Worm (Caenorhabditis elegans): ENCODE data around the gene her-1.

her-1 gene

ce11 chrV:9704399-9704798 is 7.6 kb downstream of the her-1 start (continued):
- TF ChIP-seq hlh-13 (GFP tag; optimal IDR thresholded peaks at IDR 0.05) (no peak), eyg-1 (tag; optimal IDR thresholded peaks at IDR 0.05) (no peak), tbx-7 (tag; optimal IDR thresholded peaks at IDR 0.05) (no peak), dve-1 (tag; optimal IDR thresholded peaks at IDR 0.05) (no peak), hlh-6 (tag; optimal IDR thresholded peaks at IDR 0.05) (no peak), ets-4 (tag; optimal IDR thresholded peaks at IDR 0.05) (no peak), ceh-30 (tag; optimal IDR thresholded peaks at IDR 0.05) (no peak), tbx-2 (tag; optimal IDR thresholded peaks at IDR 0.05) (no peak), K02D7.2 (tag; optimal IDR thresholded peaks at IDR 0.05) (no peak), F13H6.1 (tag; optimal IDR thresholded peaks at IDR 0.05) (no peak), unc-86 (tag; optimal IDR thresholded peaks at IDR 0.05) (no peak), pat-9 (tag; optimal IDR thresholded peaks at IDR 0.05) (no peak), mec-3 (tag; optimal IDR thresholded peaks at IDR 0.05; ENCODE audit: borderline replicate concordance) (no peak), Y22D7AL.16 (tag; optimal IDR thresholded peaks at IDR 0.05) (no peak), npax-4 (tag; optimal IDR thresholded peaks at IDR 0.05) (no peak), pqm-1 (tag; optimal IDR thresholded peaks at IDR 0.05) (no peak)

- TF ChIP-seq pat-9 (tag; optimal IDR thresholded peaks at IDR 0.05) (no peak), eyg-1 (tag; optimal IDR thresholded peaks at IDR 0.05) (no peak), hlh-15 (tag; optimal IDR thresholded peaks at IDR 0.05) (no peak)
These were observed 9.8 kb downstream of the her-1 start for ce11 chrV:9706592-9706991.

- TF ChIP-seq zip-5 (tag; optimal IDR thresholded peaks at IDR 0.05) (no peak), ref-2 (tag; optimal IDR thresholded peaks at IDR 0.05) (no peak), eyg-1 (tag; optimal IDR thresholded peaks at IDR 0.05) (no peak), odd-2 (tag; optimal IDR thresholded peaks at IDR 0.05) (no peak), pha-2 (tag; optimal IDR thresholded peaks at IDR 0.05) (no peak), nfya-1 (tag; optimal IDR thresholded peaks at IDR 0.05) (no peak), K09A11.1 (tag; optimal IDR thresholded peaks at IDR 0.05; ENCODE audit: insufficient read depth) (no peak), hlh-15 (tag; optimal IDR thresholded peaks at IDR 0.05) (no peak), ceh-19 (GFP tag; optimal IDR thresholded peaks at IDR 0.05) (no peak), ahr-1 (tag; optimal IDR thresholded peaks at IDR 0.05) (no peak)
These were observed 12.9 kb downstream of the her-1 start, which contains the start of gene tag-120 for ce11 chrV:9709747-9710146. Gene tag-120 (minus strand): TSS chrV:9709814.

- TF ChIP-seq tbx-7 (tag; optimal IDR thresholded peaks at IDR 0.05) (no peak), lim-6 (tag; optimal IDR thresholded peaks at IDR 0.05) (no peak), elt-2 (tag; optimal IDR thresholded peaks at IDR 0.05) (peak; percentile 81)
These were observed 14.4 kb downstream of the her-1 start for ce11 chrV:9711174-9711573.

- TF ChIP-seq pha-4 (tag; optimal IDR thresholded peaks at IDR 0.05): no peak
- TF ChIP-seq hlh-15 (tag; optimal IDR thresholded peaks at IDR 0.05): no peak
- TF ChIP-seq ceh-6 (GFP tag; optimal IDR thresholded peaks at IDR 0.05): no peak
- no peak for TF ChIP-seq Y22D7AL.16 (tag; optimal IDR thresholded peaks at IDR 0.05)
- TF ChIP-seq ref-2 (tag; optimal IDR thresholded peaks at IDR 0.05): no peak
- no peak for TF ChIP-seq pat-9 (tag; optimal IDR thresholded peaks at IDR 0.05)
- no peak for TF ChIP-seq zip-5 (tag; optimal IDR thresholded peaks at IDR 0.05)
- no peak for TF ChIP-seq mec-3 (tag; optimal IDR thresholded peaks at IDR 0.05; ENCODE audit: borderline replicate concordance)
- TF ChIP-seq pros-1 (tag; optimal IDR thresholded peaks at IDR 0.05): no peak
- no peak for TF ChIP-seq fkh-6 (tag; optimal IDR thresholded peaks at IDR 0.05)
- no peak for TF ChIP-seq unc-86 (tag; optimal IDR thresholded peaks at IDR 0.05)
These were observed 15.8 kb downstream of the her-1 start for ce11 chrV:9712418-9713173.

- no peak for TF ChIP-seq ama-1 (optimal IDR thresholded peaks at IDR 0.05)
- no peak for TF ChIP-seq ceh-14 (tag; optimal IDR thresholded peaks at IDR 0.05)
- no peak for TF ChIP-seq hlh-15 (tag; optimal IDR thresholded peaks at IDR 0.05)
- TF ChIP-seq tbx-2 (tag; optimal IDR thresholded peaks at IDR 0.05): no peak
- TF ChIP-seq ets-4 (tag; optimal IDR thresholded peaks at IDR 0.05): no peak
- TF ChIP-seq Y22D7AL.16 (tag; optimal IDR thresholded peaks at IDR 0.05): no peak
- no peak for TF ChIP-seq hlh-6 (tag; optimal IDR thresholded peaks at IDR 0.05)
- TF ChIP-seq dve-1 (tag; optimal IDR thresholded peaks at IDR 0.05): no peak
- TF ChIP-seq K09A11.1 (tag; optimal IDR thresholded peaks at IDR 0.05; ENCODE audit: insufficient read depth): no peak
- TF ChIP-seq gmeb-2 (tag; optimal IDR thresholded peaks at IDR 0.05): no peak
- no peak for TF ChIP-seq ceh-30 (tag; optimal IDR thresholded peaks at IDR 0.05)
- no peak for TF ChIP-seq ceh-19 (GFP tag; optimal IDR thresholded peaks at IDR 0.05)
- no peak for TF ChIP-seq ceh-9 (tag; optimal IDR thresholded peaks at IDR 0.05)
- TF ChIP-seq fax-1 (tag; optimal IDR thresholded peaks at IDR 0.05): no peak
- TF ChIP-seq unc-42 (tag; optimal IDR thresholded peaks at IDR 0.05): no peak
- no peak for TF ChIP-seq unc-3 (GFP tag; conservative IDR thresholded peaks at IDR 0.05)
- no peak for TF ChIP-seq unc-3 (tag; optimal IDR thresholded peaks at IDR 0.05)
- no peak for TF ChIP-seq nfya-1 (tag; optimal IDR thresholded peaks at IDR 0.05)
- no peak for TF ChIP-seq ceh-45 (GFP tag; IDR thresholded peaks at IDR 0.05)
- TF ChIP-seq hlh-8 (tag; optimal IDR thresholded peaks at IDR 0.05): no peak
These were observed 16.7 kb downstream of the her-1 start, which contains the start of gene F40F9.10 for ce11 chrV:9713532-9713931. Gene F40F9.10 (minus strand): TSS chrV:9713632.
